Fruit fly (Drosophila melanogaster) whole organism, embryonic: ENCODE data around the gene CG42592.

Experiments used
- B-H1 ChIP-seq: fragments of 200-800 bp; sonication (Bioruptor generic); IDR thresholded peaks from 3 replicates; pipeline ENCODE4 v1.3.6; 2022; ENCODE audit warnings: missing biosample characterization, missing genetic modification characterization
- BEAF-32 ChIP-seq: fragments of 200-800 bp; sonication (Bioruptor generic); optimal IDR thresholded peaks from 3 replicates; lab custom pipeline; 2017; ENCODE audit warnings: missing biosample characterization, missing genetic modification characterization, mild to moderate bottlenecking, moderate library complexity, missing genetic modification reagents
- CG11398 ChIP-seq: fragments of 200-800 bp; sonication (Bioruptor generic); optimal IDR thresholded peaks from 2 replicates; lab custom pipeline; 2016; ENCODE audit warnings: missing biosample characterization, missing genetic modification characterization
- CG12071 ChIP-seq: fragments of 200-800 bp; sonication (Bioruptor generic); optimal IDR thresholded peaks from 3 replicates; lab custom pipeline; 2018; ENCODE audit warnings: missing biosample characterization, mild to moderate bottlenecking, missing genetic modification characterization
- CG12659 ChIP-seq: fragments of 200-800 bp; sonication (Bioruptor generic); optimal IDR thresholded peaks from 3 replicates; lab custom pipeline; 2017; ENCODE audit warnings: mild to moderate bottlenecking, missing biosample characterization, missing genetic modification reagents, missing genetic modification characterization
- CG15696 ChIP-seq: fragments of 200-800 bp; sonication (Bioruptor generic); optimal IDR thresholded peaks from 2 replicates; lab custom pipeline; 2019; ENCODE audit warnings: missing biosample characterization, mild to moderate bottlenecking, missing genetic modification characterization, moderate library complexity
- CG17186 ChIP-seq: fragments of 200-800 bp; sonication (Bioruptor generic); optimal IDR thresholded peaks from 3 replicates; lab custom pipeline; 2017; ENCODE audit warnings: missing biosample characterization, missing genetic modification reagents, missing genetic modification characterization
- CG17568 ChIP-seq: fragments of 200-800 bp; sonication (Bioruptor generic); optimal IDR thresholded peaks from 2 replicates; lab custom pipeline; 2018; ENCODE audit warnings: missing biosample characterization, mild to moderate bottlenecking, missing genetic modification characterization, moderate library complexity
- CG18599 ChIP-seq: fragments of 200-800 bp; sonication (Bioruptor generic); optimal IDR thresholded peaks from 3 replicates; lab custom pipeline; 2017; ENCODE audit warnings: missing biosample characterization, missing genetic modification characterization, mild to moderate bottlenecking, moderate library complexity, missing genetic modification reagents
- CG18764 ChIP-seq: fragments of 200-800 bp; sonication (Bioruptor generic); optimal IDR thresholded peaks from 3 replicates; lab custom pipeline; 2016; ENCODE audit warnings: missing biosample characterization, missing genetic modification characterization
- CG2116 ChIP-seq: fragments of 200-800 bp; sonication (Bioruptor generic); optimal IDR thresholded peaks from 3 replicates; lab custom pipeline; 2018; ENCODE audit warnings: missing biosample characterization, mild to moderate bottlenecking, missing genetic modification characterization
- CG31365 ChIP-seq: fragments of 200-800 bp; sonication (Bioruptor generic); optimal IDR thresholded peaks from 2 replicates; lab custom pipeline; 2018; ENCODE audit warnings: missing biosample characterization, mild to moderate bottlenecking, missing genetic modification characterization
- CG32532 ChIP-seq: fragments of 200-800 bp; sonication (Bioruptor generic); IDR thresholded peaks from 2 replicates; pipeline ENCODE4 v1.3.6; 2022; ENCODE audit warnings: missing biosample characterization, missing genetic modification characterization
- CG32767 ChIP-seq: fragments of 200-800 bp; sonication (Bioruptor generic); IDR thresholded peaks from 2 replicates; pipeline ENCODE4 v1.3.6; 2022; ENCODE audit warnings: missing biosample characterization, missing genetic modification characterization
- CG6254 ChIP-seq: fragments of 200-800 bp; sonication (Bioruptor generic); optimal IDR thresholded peaks from 3 replicates; lab custom pipeline; 2017; ENCODE audit warnings: mild to moderate bottlenecking, missing biosample characterization, missing genetic modification reagents, missing genetic modification characterization
- CG6654 ChIP-seq: fragments of 200-800 bp; sonication (Bioruptor generic); optimal IDR thresholded peaks from 2 replicates; lab custom pipeline; 2017; ENCODE audit warnings: missing biosample characterization, mild to moderate bottlenecking, missing genetic modification characterization
- CG6791 ChIP-seq: fragments of 200-800 bp; sonication (Bioruptor generic); IDR thresholded peaks from 3 replicates; pipeline ENCODE4 v1.3.6; 2022; ENCODE audit warnings: missing biosample characterization, missing genetic modification characterization; ENCODE audit not compliant: partially characterized antibody
- CG9215 ChIP-seq: fragments of 200-800 bp; sonication (Bioruptor generic); IDR thresholded peaks from 2 replicates; pipeline ENCODE4 v1.3.6; 2022; ENCODE audit warnings: missing biosample characterization, missing genetic modification characterization
- CG9797 ChIP-seq: fragments of 200-800 bp; sonication (Bioruptor generic); optimal IDR thresholded peaks from 3 replicates; lab custom pipeline; 2018; ENCODE audit warnings: missing biosample characterization, mild to moderate bottlenecking, missing genetic modification characterization
- D ChIP-seq, 2 experiments: fragments of 200-800 bp in 1 of 2; fragments of >200 bp in 1 of 2; sonication (Bioruptor generic) in 1 of 2; optimal IDR thresholded peaks; 2 replicates in 1 of 2; 3 replicates in 1 of 2; lab custom pipeline; 2017; ENCODE audit warnings: mild to moderate bottlenecking in 1 of 2, missing biosample characterization in 1 of 2, missing genetic modification characterization in 1 of 2, missing genetic modification reagents in 1 of 2
- Doc3 ChIP-seq: fragments of 200-800 bp; sonication (Bioruptor generic); IDR thresholded peaks from 3 replicates; pipeline ENCODE4 v1.3.6; 2022; ENCODE audit warnings: missing biosample characterization, missing genetic modification characterization; ENCODE audit not compliant: partially characterized antibody
- E2f2 ChIP-seq: fragments of 200-800 bp; sonication (Bioruptor generic); IDR thresholded peaks from 2 replicates; pipeline ENCODE4 v1.3.6; 2022; ENCODE audit warnings: missing biosample characterization, missing genetic modification characterization
- Fer2 ChIP-seq: fragments of 200-800 bp; sonication (Bioruptor generic); optimal IDR thresholded peaks from 2 replicates; lab custom pipeline; 2018; ENCODE audit warnings: missing biosample characterization, mild to moderate bottlenecking, missing genetic modification characterization, moderate library complexity
- H2.0 ChIP-seq: fragments of 200-800 bp; sonication (Bioruptor generic); IDR thresholded peaks from 2 replicates; pipeline ENCODE4 v1.3.6; 2022; ENCODE audit warnings: missing biosample characterization, missing genetic modification characterization
- Hsf ChIP-seq: fragments of 200-800 bp; sonication (Bioruptor generic); optimal IDR thresholded peaks from 3 replicates; lab custom pipeline; 2016; ENCODE audit warnings: missing biosample characterization, missing genetic modification characterization
- MBD-R2 ChIP-seq: fragments of 200-800 bp; sonication (Bioruptor generic); IDR thresholded peaks from 2 replicates; pipeline ENCODE4 v1.3.6; 2022; ENCODE audit warnings: missing biosample characterization, missing genetic modification characterization
- NC2α ChIP-seq: fragments of 200-800 bp; sonication (Bioruptor generic); optimal IDR thresholded peaks from 2 replicates; lab custom pipeline; 2016; ENCODE audit warnings: missing biosample characterization, missing genetic modification characterization
- Oaz ChIP-seq: fragments of 200-800 bp; sonication (Bioruptor generic); IDR thresholded peaks from 2 replicates; pipeline ENCODE4 v1.3.6; 2022; ENCODE audit warnings: missing biosample characterization, missing genetic modification characterization
- Poxn ChIP-seq: fragments of 200-800 bp; sonication (Bioruptor generic); IDR thresholded peaks from 2 replicates; pipeline ENCODE4 v1.3.6; 2022; ENCODE audit warnings: missing biosample characterization, missing genetic modification characterization
- Ptx1 ChIP-seq: fragments of 200-800 bp; sonication (Bioruptor generic); IDR thresholded peaks from 2 replicates; pipeline ENCODE4 v1.3.6; 2022; ENCODE audit warnings: missing biosample characterization, missing genetic modification characterization
- Sox102F ChIP-seq: fragments of 200-800 bp; sonication (Bioruptor generic); optimal IDR thresholded peaks from 2 replicates; lab custom pipeline; 2018; ENCODE audit warnings: missing biosample characterization, mild to moderate bottlenecking, missing genetic modification characterization, moderate library complexity
- Spps ChIP-seq: fragments of 200-800 bp; sonication (Bioruptor generic); optimal IDR thresholded peaks from 2 replicates; lab custom pipeline; 2018; ENCODE audit warnings: missing biosample characterization, mild to moderate bottlenecking, missing genetic modification characterization
- Sry-δ ChIP-seq: fragments of 200-800 bp; sonication (Bioruptor generic); optimal IDR thresholded peaks from 2 replicates; lab custom pipeline; 2016; ENCODE audit warnings: missing biosample characterization, missing genetic modification characterization
- Tbp ChIP-seq: fragments of >200 bp; optimal IDR thresholded peaks from 2 replicates; lab custom pipeline; 2018; ENCODE audit warnings: missing biosample characterization, missing genetic modification characterization
- Trl ChIP-seq, 3 experiments: fragments of >200 bp in 2 of 3; fragments of 200-800 bp in 1 of 3; sonication (Bioruptor generic) in 1 of 3; optimal IDR thresholded peaks; 2 replicates in 1 of 3; 3 replicates in 2 of 3; lab custom pipeline; 2016 to 2017; ENCODE audit warnings: missing biosample characterization in 1 of 3, missing genetic modification characterization in 1 of 3
- dysf ChIP-seq: fragments of 200-800 bp; sonication (Bioruptor generic); IDR thresholded peaks from 3 replicates; pipeline ENCODE4 v1.3.6; 2022; ENCODE audit warnings: missing biosample characterization, missing genetic modification characterization
- gcm2 ChIP-seq: fragments of 200-800 bp; sonication (Bioruptor generic); optimal IDR thresholded peaks from 2 replicates; lab custom pipeline; 2016; ENCODE audit warnings: missing biosample characterization, missing genetic modification characterization
- gsb ChIP-seq: fragments of 200-800 bp; sonication (Bioruptor generic); IDR thresholded peaks from 2 replicates; pipeline ENCODE4 v1.3.6; 2022; ENCODE audit warnings: missing biosample characterization, missing genetic modification characterization
- hb ChIP-seq: fragments of 200-800 bp; sonication (Bioruptor generic); IDR thresholded peaks from 3 replicates; pipeline ENCODE4 v1.3.6; 2022; ENCODE audit warnings: missing biosample characterization, missing genetic modification characterization; ENCODE audit not compliant: partially characterized antibody
- hth ChIP-seq: fragments of >200 bp; optimal IDR thresholded peaks from 2 replicates; lab custom pipeline; 2017; ENCODE audit warnings: inconsistent platforms
- nau ChIP-seq: fragments of 200-800 bp; sonication (Bioruptor generic); optimal IDR thresholded peaks from 3 replicates; lab custom pipeline; 2017; ENCODE audit warnings: missing biosample characterization, mild to moderate bottlenecking, missing genetic modification characterization, missing genetic modification reagents
- ro ChIP-seq: fragments of 200-800 bp; sonication (Bioruptor generic); IDR thresholded peaks from 2 replicates; pipeline ENCODE4 v1.3.6; 2022; ENCODE audit warnings: missing biosample characterization, missing genetic modification characterization
- run ChIP-seq: fragments of 200-800 bp; sonication (Bioruptor generic); optimal IDR thresholded peaks from 3 replicates; lab custom pipeline; 2018; ENCODE audit warnings: missing biosample characterization, mild to moderate bottlenecking, missing genetic modification characterization
- so ChIP-seq: fragments of 200-800 bp; sonication (Bioruptor generic); IDR thresholded peaks from 3 replicates; pipeline ENCODE4 v1.3.6; 2022; ENCODE audit warnings: missing biosample characterization, missing genetic modification characterization
- sob ChIP-seq: fragments of 200-800 bp; sonication (Bioruptor generic); IDR thresholded peaks from 2 replicates; pipeline ENCODE4 v1.3.6; 2022; ENCODE audit warnings: missing biosample characterization, missing genetic modification characterization
- tap ChIP-seq: fragments of 200-800 bp; optimal IDR thresholded peaks from 3 replicates; lab custom pipeline; 2019; ENCODE audit warnings: missing biosample characterization, mild to moderate bottlenecking, missing genetic modification characterization, moderate library complexity
- tna ChIP-seq: fragments of 200-800 bp; sonication (Bioruptor generic); IDR thresholded peaks from 2 replicates; pipeline ENCODE4 v1.3.6; 2022; ENCODE audit warnings: missing biosample characterization, missing genetic modification characterization; ENCODE audit not compliant: partially characterized antibody
- usp ChIP-seq: fragments of >200 bp; optimal IDR thresholded peaks from 2 replicates; lab custom pipeline; 2017; ENCODE audit warnings: missing biosample characterization, missing genetic modification characterization
- zen2 ChIP-seq: fragments of 200-800 bp; sonication (Bioruptor generic); IDR thresholded peaks from 3 replicates; pipeline ENCODE4 v1.3.6; 2022; ENCODE audit warnings: missing biosample characterization, missing genetic modification characterization; ENCODE audit not compliant: partially characterized antibody

Gene CG42592

DNA sequence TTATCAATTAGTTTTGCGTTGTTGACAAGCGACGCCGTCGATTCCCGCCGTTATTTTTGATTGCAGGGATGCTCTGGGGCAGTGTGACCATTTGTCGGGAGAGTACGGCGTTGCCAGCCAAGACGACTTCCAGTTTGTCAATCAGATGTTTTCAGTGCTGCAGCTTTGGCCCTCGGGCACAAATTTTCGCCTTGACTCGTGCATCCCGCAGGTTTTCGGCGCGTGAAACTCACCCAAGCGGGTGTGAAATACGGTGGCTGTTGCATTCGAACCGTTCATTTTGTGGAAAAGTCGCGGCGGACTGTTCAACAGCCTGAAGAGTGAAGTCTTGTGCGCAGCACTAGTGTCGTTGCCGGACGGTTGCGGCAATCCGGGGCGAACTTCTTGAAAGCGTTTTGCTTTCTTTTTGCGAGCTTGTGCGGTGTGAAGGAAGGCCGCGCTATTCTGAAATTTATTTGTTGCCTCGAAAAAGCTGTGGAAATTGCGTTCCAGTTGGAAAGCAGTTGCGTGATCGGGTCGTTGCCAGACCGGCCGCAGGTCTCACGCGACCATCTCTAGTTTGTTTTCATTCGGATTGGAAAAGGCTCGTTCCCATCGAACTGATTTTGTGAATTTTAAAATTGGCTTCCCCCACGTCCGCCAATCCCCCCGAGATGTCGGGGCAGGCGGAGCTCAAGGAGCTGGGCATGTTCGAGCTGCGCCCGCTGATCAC lies 29.2 kb downstream of the CG42592 start, which contains the start of the genes ca and ncd (continued):
- no peak for TF ChIP-seq CG6254 (GFP tag; lab: Kevin White, UChicago)
- no peak for TF ChIP-seq Hsf (GFP tag; lab: Kevin White, UChicago)
- no peak for TF ChIP-seq ro (GFP tag; lab: Robert Waterston, UW)
- no peak for TF ChIP-seq B-H1 (GFP tag; lab: Robert Waterston, UW)
- no peak for TF ChIP-seq nau (GFP tag; lab: Kevin White, UChicago)
- TF ChIP-seq run (tag; lab: Kevin White, UChicago): no peak
- no peak for TF ChIP-seq gcm2 (GFP tag; lab: Kevin White, UChicago)
- TF ChIP-seq sob (GFP tag; lab: Robert Waterston, UW): no peak
- no peak for TF ChIP-seq NC2α
- TF ChIP-seq BEAF-32 (GFP tag; lab: Kevin White, UChicago): peak; percentile 82
- TF ChIP-seq CG2116 (GFP tag; lab: Kevin White, UChicago): peak; percentile 99
- no peak for TF ChIP-seq Tbp (GFP tag; lab: Kevin White, UChicago)
- peak; percentile 80 for TF ChIP-seq CG9215 (GFP tag; lab: Robert Waterston, UW)
- no peak for TF ChIP-seq CG11398 (GFP tag; lab: Kevin White, UChicago)
- TF ChIP-seq CG31365 (tag; lab: Kevin White, UChicago): no peak
- no peak for TF ChIP-seq CG18764 (GFP tag; lab: Kevin White, UChicago)
- TF ChIP-seq CG12659 (GFP tag; lab: Kevin White, UChicago): peak; percentile 21
- TF ChIP-seq Trl (optimal IDR thresholded peaks at IDR 0.05; lab: Kevin White, UChicago): no peak
- TF ChIP-seq Trl (GFP tag; optimal IDR thresholded peaks at IDR 0.05; lab: Kevin White, UChicago): no peak
- peak; percentile 72 for TF ChIP-seq CG9797
- TF ChIP-seq Poxn: no peak
- no peak for TF ChIP-seq tap (tag; lab: Kevin White, UChicago)
- TF ChIP-seq Oaz (GFP tag; lab: Robert Waterston, UW): no peak
- no peak for TF ChIP-seq Ptx1
- TF ChIP-seq zen2 (GFP tag; lab: Robert Waterston, UW): peak; percentile 54; the same call in 2 of the 3 replicates
- peak; percentile 87 for TF ChIP-seq Sry-δ
- no peak for TF ChIP-seq H2.0
- TF ChIP-seq E2f2: peak; percentile 85
- 0 out of 3 replicates have a peak, but pooled peaks have one; percentile 44 for TF ChIP-seq CG6791
- TF ChIP-seq hth (lab: Kevin White, UChicago): no peak
- TF ChIP-seq CG15696 (tag; lab: Kevin White, UChicago): no peak
- TF ChIP-seq CG32532 (GFP tag; lab: Robert Waterston, UW): no peak
- no peak for TF ChIP-seq CG17568 (GFP tag; lab: Kevin White, UChicago)
- no peak for TF ChIP-seq Fer2
- TF ChIP-seq CG12071: no peak
- TF ChIP-seq Spps (tag; lab: Kevin White, UChicago): no peak
- peak; percentile 56 for TF ChIP-seq D (optimal IDR thresholded peaks at IDR 0.05; lab: Kevin White, UChicago)
- TF ChIP-seq D (GFP tag; optimal IDR thresholded peaks at IDR 0.05; lab: Kevin White, UChicago): no peak
- TF ChIP-seq usp (GFP tag; lab: Kevin White, UChicago): no peak
- no peak for TF ChIP-seq gsb (GFP tag; lab: Robert Waterston, UW)
- 0 out of 3 replicates have a peak, but pooled peaks have one; percentile 42 for TF ChIP-seq Doc3 (GFP tag; lab: Robert Waterston, UW)
- TF ChIP-seq CG6654 (GFP tag; lab: Kevin White, UChicago): no peak
- TF ChIP-seq CG17186 (GFP tag; lab: Kevin White, UChicago): peak; percentile 6
- TF ChIP-seq Sox102F (GFP tag; lab: Kevin White, UChicago): no peak
- TF ChIP-seq CG32767 (GFP tag; lab: Robert Waterston, UW): no peak
- TF ChIP-seq hb (GFP tag; lab: Robert Waterston, UW): peak; percentile 55; the same call in 1 of the 3 replicates
- no peak for TF ChIP-seq CG18599 (GFP tag; lab: Kevin White, UChicago)
- TF ChIP-seq dysf (GFP tag; lab: Robert Waterston, UW): no peak
- TF ChIP-seq so (GFP tag; lab: Robert Waterston, UW): no peak
- TF ChIP-seq tna (GFP tag; lab: Robert Waterston, UW): peak; percentile 29; the same call in 1 of the 2 replicates
- TF ChIP-seq MBD-R2 (GFP tag; lab: Robert Waterston, UW): peak; percentile 56; the same call in 1 of the 2 replicates
